Fruit fly (Drosophila melanogaster): ENCODE measurements around the gene eIF2beta.
A peak's percentile ranks its signal among the peaks of the same experiment; 100 is the strongest.

Gene eIF2beta

DNA sequence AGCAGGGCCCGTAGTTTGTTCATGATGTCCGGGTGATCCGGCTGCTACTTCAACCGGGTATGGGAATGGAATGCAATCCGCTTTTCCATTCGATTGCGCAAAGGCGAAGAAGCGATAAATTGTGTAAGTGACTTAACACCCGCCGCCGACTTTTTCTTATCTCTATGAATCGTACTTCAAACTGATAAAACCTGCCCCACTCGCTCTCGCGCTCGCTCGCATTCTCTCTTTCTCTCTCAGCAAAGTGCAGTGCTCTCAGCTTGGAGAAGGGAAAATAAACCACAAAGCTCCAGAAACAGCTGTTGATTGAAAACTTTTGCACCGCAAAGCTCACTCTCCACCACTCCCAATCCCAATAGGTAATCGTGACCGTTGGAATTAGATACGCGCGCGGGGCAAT is 36.6 kb downstream of the eIF2beta start (continued):
- TF ChIP-seq hbn (GFP tag; IDR thresholded peaks at IDR 0.05; ENCODE audit: partially characterized antibody) (peak; percentile 28; the same call in 1 of the 2 replicates), run (tag; optimal IDR thresholded peaks at IDR 0.05) (no peak), CG7556 (GFP tag; optimal IDR thresholded peaks at IDR 0.05) (no peak), lilli (GFP tag; optimal IDR thresholded peaks at IDR 0.05) (no peak), CG12236 (GFP tag; optimal IDR thresholded peaks at IDR 0.05) (no peak), eve (GFP tag; optimal IDR thresholded peaks at IDR 0.05) (no peak), CG17186 (GFP tag; optimal IDR thresholded peaks at IDR 0.05) (no peak), Bgb (GFP tag; IDR thresholded peaks at IDR 0.05; ENCODE audit: partially characterized antibody) (no peak), ERR (GFP tag; optimal IDR thresholded peaks at IDR 0.05) (no peak), CG6272 (GFP tag; IDR thresholded peaks at IDR 0.05) (no peak), Chrac-16 (GFP tag; optimal IDR thresholded peaks at IDR 0.05) (no peak), so (GFP tag; IDR thresholded peaks at IDR 0.05) (0 out of 3 replicates have a peak, but pooled peaks have one; percentile 24), Mes4 (GFP tag; optimal IDR thresholded peaks at IDR 0.05) (no peak), Ssrp (tag; optimal IDR thresholded peaks at IDR 0.05) (no peak), Six4 (GFP tag; optimal IDR thresholded peaks at IDR 0.05) (no peak), zen2 (GFP tag; IDR thresholded peaks at IDR 0.05; ENCODE audit: partially characterized antibody) (peak; percentile 61; the same call in 2 of the 3 replicates), pum (GFP tag; optimal IDR thresholded peaks at IDR 0.05) (no peak), CG2712 (tag; optimal IDR thresholded peaks at IDR 0.05) (no peak), ci (GFP tag; IDR thresholded peaks at IDR 0.05) (0 out of 3 replicates have a peak, but pooled peaks have one; percentile 37), CG10565 (GFP tag; optimal IDR thresholded peaks at IDR 0.05) (no peak), D (optimal IDR thresholded peaks at IDR 0.05) (no peak), D (GFP tag; optimal IDR thresholded peaks at IDR 0.05) (no peak), Meics (GFP tag; optimal IDR thresholded peaks at IDR 0.05) (no peak), Scr (GFP tag; IDR thresholded peaks at IDR 0.05; ENCODE audit: partially characterized antibody) (no peak; the same call in 1 of the 2 replicates), exex (tag; optimal IDR thresholded peaks at IDR 0.05) (no peak), crp (GFP tag; optimal IDR thresholded peaks at IDR 0.05) (peak in 1 of 2 experiments; percentile 63), HmgZ (tag; optimal IDR thresholded peaks at IDR 0.05) (no peak), tin (GFP tag; optimal IDR thresholded peaks at IDR 0.05) (no peak), CG7745 (tag; optimal IDR thresholded peaks at IDR 0.05) (no peak), nmo (GFP tag; optimal IDR thresholded peaks at IDR 0.05) (no peak), Aef1 (GFP tag; IDR thresholded peaks at IDR 0.05) (no peak), CG16815 (GFP tag; optimal IDR thresholded peaks at IDR 0.05) (no peak), CG14667 (GFP tag; IDR thresholded peaks at IDR 0.05) (no peak), gem (tag; optimal IDR thresholded peaks at IDR 0.05) (no peak), Gug (GFP tag; IDR thresholded peaks at IDR 0.05) (no peak), mam (GFP tag; optimal IDR thresholded peaks at IDR 0.05) (no peak), yki (optimal IDR thresholded peaks at IDR 0.05) (peak; percentile 59), zfh1 (GFP tag; IDR thresholded peaks at IDR 0.05) (no peak), CG6765 (GFP tag; optimal IDR thresholded peaks at IDR 0.05) (peak; percentile 21), Nf-YA (GFP tag; IDR thresholded peaks at IDR 0.05) (no peak), Hand (GFP tag; optimal IDR thresholded peaks at IDR 0.05) (no peak), CG1647 (GFP tag; optimal IDR thresholded peaks at IDR 0.05) (no peak), jing (GFP tag; optimal IDR thresholded peaks at IDR 0.05) (no peak), CrebB (tag; optimal IDR thresholded peaks at IDR 0.05) (no peak), CG13287 (GFP tag; IDR thresholded peaks at IDR 0.05; ENCODE audit: partially characterized antibody) (0 out of 2 replicates have a peak, but pooled peaks have one; percentile 8), kay (GFP tag; optimal IDR thresholded peaks at IDR 0.05) (no peak), Mrtf (GFP tag; IDR thresholded peaks at IDR 0.05) (no peak), fd102C (GFP tag; optimal IDR thresholded peaks at IDR 0.05) (no peak), otp (GFP tag; IDR thresholded peaks at IDR 0.05) (0 out of 3 replicates have a peak, but pooled peaks have one; percentile 5), ham (GFP tag; IDR thresholded peaks at IDR 0.05) (no peak), Sry-β (GFP tag; optimal IDR thresholded peaks at IDR 0.05) (no peak), ttk (GFP tag; IDR thresholded peaks at IDR 0.05) (no peak)
